Fruit fly (Drosophila melanogaster) ovary, adult (tissue): ENCODE measurements around the gene CG17834.
A peak's percentile ranks its signal among the peaks of the same experiment; 100 is the strongest.

Source experiments
- CG17801 ChIP-seq: fragments of 200-800 bp; optimal IDR thresholded peaks from 2 replicates; lab custom pipeline; 2019; ENCODE audit warnings: missing biosample characterization, mild to moderate bottlenecking, missing genetic modification characterization, moderate library complexity; ENCODE audit not compliant: partially characterized antibody

The CG17834 gene

DNA sequence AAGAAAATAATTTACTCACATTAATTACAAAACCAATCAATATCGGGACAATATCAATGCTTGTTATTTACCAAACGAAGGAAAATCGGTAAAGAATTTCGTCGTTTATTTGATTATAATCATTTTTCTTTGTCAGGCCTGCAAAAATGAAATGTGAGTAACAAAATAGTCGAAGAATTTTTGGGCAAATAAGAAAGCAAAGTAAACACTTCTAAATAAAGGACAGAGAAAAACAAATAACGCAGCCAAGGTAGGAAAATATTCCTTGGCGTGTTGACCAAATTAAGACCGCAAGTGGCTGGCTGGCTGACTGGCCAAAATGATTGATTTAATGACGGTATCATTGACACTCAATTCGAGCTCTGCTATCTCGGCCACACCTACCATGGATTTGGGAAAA, 19.2 kb downstream of the CG17834 start:
- no peak for TF ChIP-seq CG17801

dm6 chr2L:8552472-8552871, 23.5 kb downstream of the CG17834 start:
- no peak for TF ChIP-seq CG17801

dm6 chr2L:8553789-8554626, 25.1 kb downstream of the CG17834 start:
- no peak for TF ChIP-seq CG17801

DNA sequence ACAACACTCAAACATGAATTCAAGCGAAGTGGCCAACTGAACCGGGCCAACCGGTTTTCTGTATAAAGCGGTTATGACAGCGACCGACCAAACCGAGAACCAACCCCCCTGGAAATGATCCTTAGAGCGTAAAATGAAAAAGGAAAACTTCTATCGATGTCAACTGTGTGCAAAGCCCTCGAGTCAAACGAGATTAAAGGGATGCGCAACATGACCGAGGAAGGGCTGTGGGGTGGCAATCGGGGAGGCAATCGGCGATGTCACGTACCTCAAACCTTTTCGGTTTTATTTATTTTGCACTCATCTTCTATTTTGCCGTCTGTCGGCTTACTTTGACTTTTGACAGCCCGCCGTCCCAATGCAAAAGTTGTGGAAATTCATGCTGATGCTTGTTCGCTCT, 27.3 kb downstream of the CG17834 start:
- TF ChIP-seq CG17801 = no peak

- peak; percentile 2 for TF ChIP-seq CG17801
These were observed 41.6 kb downstream of the CG17834 start for dm6 chr2L:8570408-8571072.

- TF ChIP-seq CG17801 = no peak
These were observed 44.0 kb downstream of the CG17834 start for dm6 chr2L:8572900-8573299.

DNA sequence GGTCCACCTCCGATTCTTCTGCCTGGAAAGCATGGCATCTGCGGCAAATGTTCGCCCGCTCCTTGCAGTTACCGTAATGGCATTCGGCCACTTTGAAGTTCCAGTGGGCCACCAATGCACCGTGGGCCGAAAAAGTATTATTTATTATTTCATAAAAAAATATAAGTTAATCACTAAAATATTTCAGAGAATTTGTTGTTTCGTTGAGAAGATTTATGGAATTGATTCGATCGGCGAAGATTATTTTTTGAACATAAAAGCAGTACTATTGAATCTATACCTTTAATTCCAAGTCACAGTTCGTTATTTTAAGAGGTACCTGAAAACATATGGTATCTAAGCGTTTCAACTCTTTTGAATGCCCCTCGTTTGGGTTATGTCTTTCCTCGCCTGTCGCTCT, 45.3 kb downstream of the CG17834 start:
- TF ChIP-seq CG17801 = no peak

DNA sequence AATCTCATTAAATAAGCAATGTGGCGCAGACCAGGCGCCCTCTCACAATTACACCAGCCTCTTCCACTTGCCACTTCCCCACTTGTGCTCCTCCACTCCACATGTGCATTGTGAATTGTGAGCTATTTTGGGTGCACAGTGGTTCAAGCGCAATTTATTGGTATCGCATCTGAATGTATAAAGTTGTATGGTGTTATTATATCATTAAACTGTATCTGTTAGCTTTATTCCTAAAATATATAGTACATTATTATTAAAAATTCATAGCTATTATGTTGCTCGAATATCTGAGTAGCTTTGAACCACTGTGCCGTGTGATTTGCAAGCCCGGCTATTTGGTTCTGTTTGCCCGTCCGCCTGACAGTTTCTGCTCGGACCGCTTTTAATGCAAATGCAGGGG, 46.0 kb downstream of the CG17834 start:
- TF ChIP-seq CG17801 = peak; percentile 66

DNA sequence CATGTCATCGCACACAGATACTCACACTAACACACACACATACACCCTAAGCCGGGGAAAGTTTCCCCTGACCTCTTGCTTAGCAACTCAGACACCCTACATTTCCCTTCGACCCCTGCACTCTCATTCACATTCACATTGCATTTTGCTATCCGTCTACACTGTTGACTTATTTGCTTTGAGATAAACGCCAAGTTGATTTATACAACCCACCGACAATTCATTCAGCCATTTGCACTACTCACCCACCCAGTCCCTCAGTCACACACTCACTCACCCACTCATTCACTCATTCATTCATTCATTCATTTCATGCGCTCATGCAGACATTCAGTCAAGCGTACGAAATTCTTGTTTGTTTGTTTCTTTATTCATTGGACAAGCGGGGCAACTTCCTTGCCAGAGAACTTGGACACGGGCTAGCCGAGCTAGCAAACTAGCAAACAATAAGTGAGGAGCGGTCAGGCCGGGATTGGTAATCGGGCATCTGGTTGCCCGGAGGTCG, 47.6 kb downstream of the CG17834 start:
- no peak for TF ChIP-seq CG17801

DNA sequence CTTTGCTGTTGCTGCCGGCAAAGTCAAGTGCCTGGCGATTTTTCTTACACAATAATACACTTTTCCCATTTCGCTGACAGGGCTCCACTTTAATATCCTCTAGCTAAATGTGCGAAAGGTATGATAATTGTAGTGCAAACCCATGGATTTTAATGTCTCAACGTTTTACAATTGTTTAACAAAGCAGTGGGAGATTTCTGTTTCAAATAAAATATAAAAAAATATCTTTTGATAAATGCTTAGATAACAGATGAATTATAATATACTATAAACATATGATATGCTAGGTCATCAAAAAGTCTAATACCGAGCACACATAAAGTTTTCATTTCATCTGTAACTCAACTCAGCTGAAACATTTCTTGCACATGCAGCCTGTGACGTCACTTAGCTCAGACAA, 50.9 kb downstream of the CG17834 start:
- TF ChIP-seq CG17801 = no peak

DNA sequence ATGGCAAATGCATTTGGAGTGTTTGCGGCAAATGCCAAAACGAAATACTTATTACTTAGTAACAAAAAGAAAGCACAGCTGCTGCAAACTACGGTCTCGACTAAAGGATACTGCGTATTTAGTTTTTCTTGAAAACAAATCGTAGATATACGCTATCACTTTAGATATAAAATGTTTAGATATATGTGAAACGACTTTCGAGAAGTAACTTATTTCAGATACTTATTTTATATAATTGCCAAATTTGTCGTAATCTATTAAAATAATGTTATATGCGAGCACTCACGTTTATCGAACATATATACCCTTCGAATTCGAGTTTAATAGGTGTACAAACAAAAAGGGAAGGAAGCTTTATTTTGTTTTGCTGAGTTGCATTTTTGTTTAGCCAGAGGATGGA, 54.2 kb downstream of the CG17834 start:
- no peak for TF ChIP-seq CG17801

- no peak for TF ChIP-seq CG17801
These were observed 56.2 kb downstream of the CG17834 start for dm6 chr2L:8585027-8585701.

dm6 chr2L:8587911-8588310, 59.0 kb downstream of the CG17834 start:
- TF ChIP-seq CG17801 = no peak

dm6 chr2L:8588776-8589175, 59.8 kb downstream of the CG17834 start:
- TF ChIP-seq CG17801 = no peak
